Worm (Caenorhabditis elegans) whole organism, L3 larva: ENCODE data around the gene str-231.

Experiments
- ceh-9 ChIP-seq: sonication (generic microtip); optimal IDR thresholded peaks from 2 replicates; lab custom pipeline; 2018; ENCODE audit warnings: missing biosample characterization, missing genetic modification characterization
- nhr-11 ChIP-seq: fragments of 150-350 bp; optimal IDR thresholded peaks from 2 replicates; lab custom pipeline; 2014; ENCODE audit warnings: missing biosample characterization, missing genetic modification characterization
- nhr-237 ChIP-seq: fragments of 150-350 bp; optimal IDR thresholded peaks from 2 replicates; lab custom pipeline; 2014; ENCODE audit warnings: missing biosample characterization, missing genetic modification characterization
- nhr-28 ChIP-seq: fragments of 150-350 bp; optimal IDR thresholded peaks from 2 replicates; lab custom pipeline; 2014; ENCODE audit warnings: missing biosample characterization, missing genetic modification characterization
- nhr-67 ChIP-seq: fragments of 150-350 bp; optimal IDR thresholded peaks from 2 replicates; lab custom pipeline; 2014; ENCODE audit warnings: missing biosample characterization, missing genetic modification characterization
- tbx-2 ChIP-seq: sonication (generic microtip); optimal IDR thresholded peaks from 2 replicates; lab custom pipeline; 2016; ENCODE audit warnings: mild to moderate bottlenecking, missing genetic modification characterization, missing compliant biosample characterization
- ztf-4 ChIP-seq: fragments of 150-350 bp; optimal IDR thresholded peaks from 2 replicates; lab custom pipeline; 2014; ENCODE audit warnings: missing biosample characterization, missing genetic modification characterization

DNA sequence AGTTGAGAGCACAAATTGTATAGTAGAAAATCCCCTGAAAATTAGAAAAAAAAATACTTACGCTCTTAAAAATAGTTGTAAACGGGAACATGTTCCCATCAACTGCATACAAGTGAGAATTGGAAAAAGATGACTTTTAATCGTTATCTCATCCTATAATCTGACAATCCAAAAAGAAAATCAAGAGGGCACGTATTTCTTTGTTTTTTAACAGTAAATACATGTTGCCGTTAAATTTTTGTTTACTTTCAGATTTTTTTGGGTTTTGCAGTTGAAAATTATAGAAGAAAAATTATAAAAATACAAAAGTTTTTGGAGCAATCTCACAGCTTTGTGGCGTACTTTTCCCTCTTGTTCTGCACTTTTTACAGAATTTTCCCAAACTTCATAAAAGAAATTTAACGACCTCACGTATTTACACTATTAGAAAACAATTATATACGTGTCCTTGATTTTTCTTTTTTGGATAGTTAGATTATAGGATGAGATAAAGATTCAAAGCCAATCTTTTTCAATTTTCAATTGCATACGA lies 10.7 kb downstream of the str-231 start, which contains the start of the genes C06C6.9 and C06C6.8:
- TF ChIP-seq nhr-237 (tag; lab: Kevin White, UChicago) (no peak), nhr-67 (tag; lab: Kevin White, UChicago) (no peak), tbx-2 (tag; lab: Kevin White, UChicago) (no peak), nhr-28 (tag; lab: Kevin White, UChicago) (no peak), nhr-11 (no peak), ceh-9 (tag; lab: Kevin White, UChicago) (no peak), ztf-4 (tag; lab: Kevin White, UChicago) (no peak)
